Worm (Caenorhabditis elegans): ENCODE data around the gene K07B1.4.

K07B1.4 gene

DNA sequence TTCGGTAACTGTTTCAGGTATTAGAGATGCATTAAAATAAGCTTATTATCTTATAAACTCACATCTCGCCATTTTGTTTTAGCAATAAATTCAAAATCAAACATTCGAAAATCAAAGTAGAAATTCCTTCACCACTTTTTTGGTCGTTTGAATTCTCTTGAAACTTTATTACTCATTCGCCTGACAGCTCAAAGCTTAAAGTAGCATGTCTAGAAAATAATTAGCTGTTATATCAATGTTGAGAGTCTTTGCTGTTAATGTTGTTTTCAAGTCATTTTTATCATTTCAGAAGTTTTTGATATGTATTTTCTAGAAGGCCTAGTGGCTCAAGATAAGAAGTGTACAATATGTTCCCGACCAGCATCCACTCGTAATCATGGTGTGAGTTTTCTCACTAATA lies 25.7 kb upstream of the K07B1.4 start, which contains the start of gene nhr-39:
Gene nhr-39 (plus strand): TSS at position 301 of the 400 bp plus-strand sequence.
- TF ChIP-seq F13C5.2 (tag; optimal IDR thresholded peaks at IDR 0.05) (no peak), hmbx-1 (tag; optimal IDR thresholded peaks at IDR 0.05) (no peak), tra-4 (tag; optimal IDR thresholded peaks at IDR 0.05) (no peak), ceh-13 (GFP tag; optimal IDR thresholded peaks at IDR 0.05) (no peak), scrt-1 (GFP tag; IDR thresholded peaks at IDR 0.05) (no peak), pes-1 (GFP tag; IDR thresholded peaks at IDR 0.05) (no peak), tbx-37 (GFP tag; conservative IDR thresholded peaks at IDR 0.05) (no peak), ama-1 (optimal IDR thresholded peaks at IDR 0.05) (no peak), flt-1 (GFP tag; IDR thresholded peaks at IDR 0.05) (no peak), ets-7 (tag; optimal IDR thresholded peaks at IDR 0.05) (no peak), B0310.2 (tag; optimal IDR thresholded peaks at IDR 0.05) (no peak), ceh-36 (tag; optimal IDR thresholded peaks at IDR 0.05) (no peak)

DNA sequence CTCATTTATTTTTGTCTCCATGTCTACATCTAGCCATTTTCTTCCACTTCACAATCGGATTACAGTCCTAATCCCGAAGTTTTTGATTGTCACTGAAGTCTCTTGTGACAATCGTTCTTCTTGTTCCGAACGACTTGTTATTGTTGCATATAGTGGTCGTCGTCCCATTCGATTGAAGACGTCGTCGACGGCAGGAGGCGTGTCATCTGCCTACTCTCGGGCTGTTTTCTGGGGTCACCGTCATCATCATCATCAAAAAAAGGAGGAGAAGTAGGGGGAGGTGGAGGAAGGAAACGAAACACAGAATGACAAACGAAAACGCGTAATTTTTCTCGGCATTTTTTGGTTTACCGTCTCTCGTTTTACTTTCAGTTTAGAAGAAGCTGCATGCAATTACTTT lies 23.7 kb upstream of the K07B1.4 start, which contains the start of gene F44A2.3:
Gene F44A2.3 (plus strand): TSS at position 301 of the 400 bp plus-strand sequence.
- no peak for TF ChIP-seq tbx-37 (GFP tag; conservative IDR thresholded peaks at IDR 0.05)
- TF ChIP-seq ceh-36 (tag; optimal IDR thresholded peaks at IDR 0.05): no peak
- no peak for TF ChIP-seq flt-1 (GFP tag; IDR thresholded peaks at IDR 0.05)
- no peak for TF ChIP-seq ceh-13 (GFP tag; optimal IDR thresholded peaks at IDR 0.05)
- no peak for TF ChIP-seq pes-1 (GFP tag; IDR thresholded peaks at IDR 0.05)
- no peak for TF ChIP-seq ets-7 (tag; optimal IDR thresholded peaks at IDR 0.05)
- TF ChIP-seq tbx-11 (GFP tag; IDR thresholded peaks at IDR 0.05): no peak
- TF ChIP-seq sea-1 (GFP tag; conservative IDR thresholded peaks at IDR 0.05): no peak
- TF ChIP-seq hnd-1 (tag; optimal IDR thresholded peaks at IDR 0.05): no peak
- no peak for TF ChIP-seq scrt-1 (GFP tag; IDR thresholded peaks at IDR 0.05)
- no peak for TF ChIP-seq aly-1 (tag; optimal IDR thresholded peaks at IDR 0.05)
- TF ChIP-seq hmg-4 (GFP tag; optimal IDR thresholded peaks at IDR 0.05): no peak
- no peak for TF ChIP-seq B0310.2 (tag; optimal IDR thresholded peaks at IDR 0.05)
- no peak for TF ChIP-seq ama-1 (optimal IDR thresholded peaks at IDR 0.05)
- no peak for TF ChIP-seq tra-4 (tag; optimal IDR thresholded peaks at IDR 0.05)
- TF ChIP-seq hmbx-1 (tag; optimal IDR thresholded peaks at IDR 0.05): no peak
- TF ChIP-seq F13C5.2 (tag; optimal IDR thresholded peaks at IDR 0.05): no peak

DNA sequence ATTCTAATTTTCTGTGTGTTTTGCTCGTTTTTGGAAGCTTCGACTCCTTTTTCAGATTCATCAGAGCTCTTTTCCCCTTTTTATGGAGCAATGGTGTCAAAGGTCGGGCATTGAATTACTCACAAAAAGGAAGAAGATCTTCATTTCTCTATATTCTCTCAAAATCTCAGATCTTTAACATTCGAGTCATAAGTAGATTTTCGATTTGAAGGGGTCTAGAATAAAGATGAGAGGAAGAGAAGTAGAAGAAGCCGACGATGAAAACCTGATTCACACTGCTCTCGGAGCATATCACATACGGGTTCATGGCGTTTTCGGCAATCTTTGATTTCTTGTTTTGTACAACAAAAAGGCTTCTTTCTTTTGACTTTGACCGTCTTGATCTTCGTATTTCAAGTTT lies 16.4 kb upstream of the K07B1.4 start:
- TF ChIP-seq hmg-4 (GFP tag; optimal IDR thresholded peaks at IDR 0.05) (no peak), F13C5.2 (tag; optimal IDR thresholded peaks at IDR 0.05) (no peak), tra-4 (tag; optimal IDR thresholded peaks at IDR 0.05) (no peak), sea-1 (GFP tag; conservative IDR thresholded peaks at IDR 0.05) (no peak), ets-7 (tag; optimal IDR thresholded peaks at IDR 0.05) (no peak), B0310.2 (tag; optimal IDR thresholded peaks at IDR 0.05) (no peak), hmbx-1 (tag; optimal IDR thresholded peaks at IDR 0.05) (no peak), tbx-37 (GFP tag; conservative IDR thresholded peaks at IDR 0.05) (no peak), pes-1 (GFP tag; IDR thresholded peaks at IDR 0.05) (no peak), hnd-1 (tag; optimal IDR thresholded peaks at IDR 0.05) (no peak), aly-1 (tag; optimal IDR thresholded peaks at IDR 0.05) (no peak), ceh-36 (tag; optimal IDR thresholded peaks at IDR 0.05) (no peak), tbx-11 (GFP tag; IDR thresholded peaks at IDR 0.05) (no peak), ceh-13 (GFP tag; optimal IDR thresholded peaks at IDR 0.05) (no peak), scrt-1 (GFP tag; IDR thresholded peaks at IDR 0.05) (no peak), ama-1 (optimal IDR thresholded peaks at IDR 0.05) (no peak), flt-1 (GFP tag; IDR thresholded peaks at IDR 0.05) (no peak)

- TF ChIP-seq tbx-37 (GFP tag; conservative IDR thresholded peaks at IDR 0.05) (no peak), hmbx-1 (tag; optimal IDR thresholded peaks at IDR 0.05) (no peak), flt-1 (GFP tag; IDR thresholded peaks at IDR 0.05) (no peak), ceh-13 (GFP tag; optimal IDR thresholded peaks at IDR 0.05) (no peak), scrt-1 (GFP tag; IDR thresholded peaks at IDR 0.05) (no peak), tra-4 (tag; optimal IDR thresholded peaks at IDR 0.05) (no peak), sea-1 (GFP tag; conservative IDR thresholded peaks at IDR 0.05) (no peak), F13C5.2 (tag; optimal IDR thresholded peaks at IDR 0.05) (no peak), B0310.2 (tag; optimal IDR thresholded peaks at IDR 0.05) (no peak)
Observed at ce11 chrV:9314408-9314807, 14.4 kb upstream of the K07B1.4 start.

ce11 chrV:9316970-9317369 lies 11.8 kb upstream of the K07B1.4 start:
- TF ChIP-seq tra-4 (tag; optimal IDR thresholded peaks at IDR 0.05) (no peak), ceh-13 (GFP tag; optimal IDR thresholded peaks at IDR 0.05) (no peak), sea-1 (GFP tag; conservative IDR thresholded peaks at IDR 0.05) (no peak), hmg-4 (GFP tag; optimal IDR thresholded peaks at IDR 0.05) (no peak), scrt-1 (GFP tag; IDR thresholded peaks at IDR 0.05) (no peak), aly-1 (tag; optimal IDR thresholded peaks at IDR 0.05) (no peak), pes-1 (GFP tag; IDR thresholded peaks at IDR 0.05) (no peak), hnd-1 (tag; optimal IDR thresholded peaks at IDR 0.05) (no peak), ets-7 (tag; optimal IDR thresholded peaks at IDR 0.05) (no peak), flt-1 (GFP tag; IDR thresholded peaks at IDR 0.05) (no peak), B0310.2 (tag; optimal IDR thresholded peaks at IDR 0.05) (no peak), tbx-37 (GFP tag; conservative IDR thresholded peaks at IDR 0.05) (no peak), tbx-11 (GFP tag; IDR thresholded peaks at IDR 0.05) (no peak), ama-1 (optimal IDR thresholded peaks at IDR 0.05) (no peak), F13C5.2 (tag; optimal IDR thresholded peaks at IDR 0.05) (no peak), hmbx-1 (tag; optimal IDR thresholded peaks at IDR 0.05) (no peak)

ce11 chrV:9318046-9318445 lies 10.7 kb upstream of the K07B1.4 start, which contains the start of gene kvs-3:
Gene kvs-3, plus strand, starts transcription at chrV:9318311.
- no peak for TF ChIP-seq scrt-1 (GFP tag; IDR thresholded peaks at IDR 0.05)
- no peak for TF ChIP-seq ama-1 (optimal IDR thresholded peaks at IDR 0.05)
- TF ChIP-seq tbx-37 (GFP tag; conservative IDR thresholded peaks at IDR 0.05): no peak; the same call in 1 of the 2 replicates
- peak; percentile 68 for TF ChIP-seq pes-1 (GFP tag; IDR thresholded peaks at IDR 0.05)
- no peak for TF ChIP-seq aly-1 (tag; optimal IDR thresholded peaks at IDR 0.05)
- no peak for TF ChIP-seq tra-4 (tag; optimal IDR thresholded peaks at IDR 0.05)
- no peak for TF ChIP-seq hmbx-1 (tag; optimal IDR thresholded peaks at IDR 0.05)
- no peak for TF ChIP-seq hmg-4 (GFP tag; optimal IDR thresholded peaks at IDR 0.05)
- TF ChIP-seq flt-1 (GFP tag; IDR thresholded peaks at IDR 0.05): 0 out of 2 replicates have a peak, but pooled peaks have one; percentile 18
- TF ChIP-seq tbx-11 (GFP tag; IDR thresholded peaks at IDR 0.05): peak; percentile 49; the same call in 1 of the 2 replicates
- TF ChIP-seq ets-7 (tag; optimal IDR thresholded peaks at IDR 0.05): no peak
- TF ChIP-seq hnd-1 (tag; optimal IDR thresholded peaks at IDR 0.05): no peak
- TF ChIP-seq F13C5.2 (tag; optimal IDR thresholded peaks at IDR 0.05): no peak
- no peak for TF ChIP-seq ceh-36 (tag; optimal IDR thresholded peaks at IDR 0.05)
- no peak for TF ChIP-seq ceh-13 (GFP tag; optimal IDR thresholded peaks at IDR 0.05)
- no peak for TF ChIP-seq B0310.2 (tag; optimal IDR thresholded peaks at IDR 0.05)
- no peak for TF ChIP-seq sea-1 (GFP tag; conservative IDR thresholded peaks at IDR 0.05)

- TF ChIP-seq F13C5.2 (tag; optimal IDR thresholded peaks at IDR 0.05): no peak
- TF ChIP-seq sea-1 (GFP tag; conservative IDR thresholded peaks at IDR 0.05): no peak
- TF ChIP-seq pes-1 (GFP tag; IDR thresholded peaks at IDR 0.05): no peak
- TF ChIP-seq aly-1 (tag; optimal IDR thresholded peaks at IDR 0.05): no peak
- no peak for TF ChIP-seq scrt-1 (GFP tag; IDR thresholded peaks at IDR 0.05)
- TF ChIP-seq ets-7 (tag; optimal IDR thresholded peaks at IDR 0.05): no peak
- TF ChIP-seq ceh-13 (GFP tag; optimal IDR thresholded peaks at IDR 0.05): no peak
- TF ChIP-seq tra-4 (tag; optimal IDR thresholded peaks at IDR 0.05): no peak
- no peak for TF ChIP-seq hnd-1 (tag; optimal IDR thresholded peaks at IDR 0.05)
- no peak for TF ChIP-seq hmbx-1 (tag; optimal IDR thresholded peaks at IDR 0.05)
- no peak for TF ChIP-seq tbx-37 (GFP tag; conservative IDR thresholded peaks at IDR 0.05)
- TF ChIP-seq ama-1 (optimal IDR thresholded peaks at IDR 0.05): no peak
Observed at ce11 chrV:9321185-9321584, 7.6 kb upstream of the K07B1.4 start, which contains the start of gene F44A2.7. Gene F44A2.7, plus strand, starts transcription at chrV:9321485.
